Worm (Caenorhabditis elegans) whole organism, L3 larva: ENCODE data around the gene cwc-15.

Source experiments
- ama-1 ChIP-seq: fragments of 150-350 bp; optimal IDR thresholded peaks from 2 replicates; lab custom pipeline; 2018
- ceh-82 ChIP-seq: fragments of 150-350 bp; optimal IDR thresholded peaks from 2 replicates; lab custom pipeline; 2014; ENCODE audit warnings: missing biosample characterization, missing genetic modification characterization
- elt-2 ChIP-seq: sonication (generic microtip); optimal IDR thresholded peaks from 2 replicates; lab custom pipeline; 2016; ENCODE audit warnings: missing genetic modification reagents, mild to moderate bottlenecking, missing genetic modification characterization, missing compliant biosample characterization
- elt-3 ChIP-seq, 3 experiments: fragments of 150-350 bp in 1 of 3; sonication (generic microtip) in 2 of 3; optimal IDR thresholded peaks; 2 replicates in 2 of 3; 4 replicates in 1 of 3; lab custom pipeline; 2014 to 2017; ENCODE audit warnings: missing biosample characterization in 3 of 3, missing genetic modification characterization in 3 of 3
- fos-1 ChIP-seq: fragments of 150-350 bp; optimal IDR thresholded peaks from 2 replicates; lab custom pipeline; 2014; ENCODE audit warnings: missing biosample characterization, missing genetic modification characterization
- lin-15B ChIP-seq: fragments of 150-350 bp; optimal IDR thresholded peaks from 2 replicates; lab custom pipeline; 2014; ENCODE audit warnings: missing biosample characterization, missing genetic modification characterization
- lin-39 ChIP-seq: fragments of 150-350 bp; optimal IDR thresholded peaks from 2 replicates; lab custom pipeline; 2018; ENCODE audit warnings: missing biosample characterization, missing genetic modification reagents, missing genetic modification characterization
- nhr-237 ChIP-seq: fragments of 150-350 bp; optimal IDR thresholded peaks from 2 replicates; lab custom pipeline; 2014; ENCODE audit warnings: missing biosample characterization, missing genetic modification characterization
- nhr-28 ChIP-seq: fragments of 150-350 bp; optimal IDR thresholded peaks from 2 replicates; lab custom pipeline; 2014; ENCODE audit warnings: missing biosample characterization, missing genetic modification characterization
- nhr-76 ChIP-seq: fragments of 150-350 bp; sonication (generic microtip); optimal IDR thresholded peaks from 5 replicates; lab custom pipeline; 2014; ENCODE audit warnings: missing biosample characterization, missing genetic modification characterization
- nhr-77 ChIP-seq: fragments of 150-350 bp; optimal IDR thresholded peaks from 2 replicates; lab custom pipeline; 2014; ENCODE audit warnings: missing biosample characterization, missing genetic modification characterization
- pqm-1 ChIP-seq: fragments of 150-350 bp; optimal IDR thresholded peaks from 2 replicates; lab custom pipeline; 2017; ENCODE audit warnings: missing biosample characterization, missing genetic modification characterization, inconsistent platforms
- tbx-2 ChIP-seq: sonication (generic microtip); optimal IDR thresholded peaks from 2 replicates; lab custom pipeline; 2016; ENCODE audit warnings: mild to moderate bottlenecking, missing genetic modification characterization, missing compliant biosample characterization

DNA sequence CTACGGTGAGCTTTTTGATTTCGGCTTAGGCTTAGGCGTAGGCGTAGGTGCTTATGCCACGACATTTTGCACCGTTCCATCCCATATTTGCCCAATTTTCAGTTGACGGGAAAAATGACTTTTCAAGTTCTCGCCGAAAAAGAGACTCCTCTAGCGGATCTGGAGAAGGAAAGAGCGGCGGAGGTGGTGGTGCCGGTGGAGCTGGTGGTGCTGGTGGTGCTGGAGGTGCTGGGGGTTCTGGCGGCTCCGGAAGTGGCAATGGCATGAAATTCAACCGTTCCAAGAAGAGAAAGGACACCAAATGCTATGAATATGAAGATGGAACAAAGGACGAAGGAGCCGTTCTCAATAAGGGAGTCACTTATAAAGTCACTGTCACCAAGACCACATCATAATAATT lies 23.9 kb downstream of the cwc-15 start:
- TF ChIP-seq nhr-237 (tag; lab: Kevin White, UChicago) (no peak), nhr-28 (tag; lab: Kevin White, UChicago) (no peak), pqm-1 (tag; lab: Kevin White, UChicago) (no peak), ceh-82 (tag; lab: Kevin White, UChicago) (no peak), elt-2 (tag; lab: Kevin White, UChicago) (no peak), ama-1 (no peak), fos-1 (tag; lab: Kevin White, UChicago) (no peak), tbx-2 (no peak), lin-15B (tag; lab: Kevin White, UChicago) (no peak), nhr-77 (no peak), lin-39 (tag; lab: Kevin White, UChicago) (no peak), elt-3 (tag; optimal IDR thresholded peaks at IDR 0.05; lab: Kevin White, UChicago) (no peak), nhr-76 (no peak)
